Fruit fly (Drosophila melanogaster) whole organism, pupa: ENCODE data around the gene put.

Experiments
- CG12605 ChIP-seq: fragments of 200-800 bp; sonication (Bioruptor generic); IDR thresholded peaks from 2 replicates; pipeline ENCODE4 v1.3.6; 2022; ENCODE audit warnings: missing biosample characterization, missing genetic modification characterization
- CG13204 ChIP-seq: fragments of 200-800 bp; sonication (Bioruptor generic); optimal IDR thresholded peaks from 2 replicates; lab custom pipeline; 2018; ENCODE audit warnings: missing biosample characterization, mild to moderate bottlenecking, missing genetic modification characterization, moderate library complexity
- CG15710 ChIP-seq: fragments of 200-800 bp; sonication (Bioruptor generic); optimal IDR thresholded peaks from 2 replicates; lab custom pipeline; 2018; ENCODE audit warnings: missing biosample characterization, mild to moderate bottlenecking, missing genetic modification characterization, moderate library complexity
- CG17806 ChIP-seq: fragments of 200-800 bp; sonication (Bioruptor generic); optimal IDR thresholded peaks from 2 replicates; lab custom pipeline; 2018; ENCODE audit warnings: missing biosample characterization, mild to moderate bottlenecking, missing genetic modification characterization, moderate library complexity
- CG32121 ChIP-seq: fragments of 200-800 bp; sonication (Bioruptor generic); IDR thresholded peaks from 2 replicates; pipeline ENCODE4 v1.3.6; 2022; ENCODE audit warnings: missing biosample characterization, missing genetic modification characterization
- CG8159 ChIP-seq: fragments of 200-800 bp; sonication (Bioruptor generic); optimal IDR thresholded peaks from 3 replicates; lab custom pipeline; 2018; ENCODE audit warnings: missing biosample characterization, mild to moderate bottlenecking, missing genetic modification characterization, moderate library complexity
- CG8301 ChIP-seq: fragments of 200-800 bp; sonication (Bioruptor generic); optimal IDR thresholded peaks from 2 replicates; lab custom pipeline; 2018; ENCODE audit warnings: missing biosample characterization, mild to moderate bottlenecking, missing genetic modification characterization
- CG9948 ChIP-seq: fragments of 200-800 bp; sonication (Bioruptor generic); optimal IDR thresholded peaks from 2 replicates; lab custom pipeline; 2018; ENCODE audit warnings: missing biosample characterization, mild to moderate bottlenecking, missing genetic modification characterization, moderate library complexity
- EcR ChIP-seq: fragments of 200-800 bp; sonication (Bioruptor generic); optimal IDR thresholded peaks from 3 replicates; lab custom pipeline; 2019; ENCODE audit warnings: missing biosample characterization, missing genetic modification characterization, mild to moderate bottlenecking, moderate library complexity, missing genetic modification reagents
- Pif1A ChIP-seq: fragments of 200-800 bp; sonication (Bioruptor generic); optimal IDR thresholded peaks from 3 replicates; lab custom pipeline; 2016; ENCODE audit warnings: missing biosample characterization, missing genetic modification characterization
- fd96Ca ChIP-seq: fragments of 200-800 bp; sonication (Bioruptor generic); IDR thresholded peaks from 3 replicates; pipeline ENCODE4 v1.3.6; 2022; ENCODE audit warnings: missing biosample characterization, missing genetic modification characterization
- gl ChIP-seq: fragments of 200-800 bp; sonication (Bioruptor generic); optimal IDR thresholded peaks from 2 replicates; lab custom pipeline; 2018; ENCODE audit warnings: missing biosample characterization, mild to moderate bottlenecking, missing genetic modification characterization
- rn ChIP-seq: fragments of 200-800 bp; sonication (Bioruptor generic); IDR thresholded peaks from 2 replicates; pipeline ENCODE4 v1.3.6; 2022; ENCODE audit warnings: missing biosample characterization, missing genetic modification characterization

DNA sequence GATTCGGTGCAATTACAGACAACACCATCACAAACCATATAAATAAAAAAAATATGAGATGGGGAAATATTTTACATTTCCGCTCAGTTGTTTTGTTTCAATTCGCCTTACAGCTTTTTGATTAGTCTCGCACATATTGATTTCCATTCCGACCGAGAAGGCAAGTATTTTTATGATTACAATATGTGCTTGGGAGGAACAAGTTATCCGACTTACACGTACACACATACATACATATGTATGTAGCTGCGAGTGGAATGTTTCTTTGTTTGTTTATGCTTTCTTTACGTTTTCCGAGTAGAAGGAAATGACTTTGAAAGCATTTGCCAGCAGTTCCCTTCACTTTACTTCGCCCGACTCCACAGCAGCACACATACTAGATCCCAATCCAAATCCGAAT lies 24.9 kb upstream of the put start:
- TF ChIP-seq rn, result no peak
- no peak for TF ChIP-seq CG12605 (GFP tag; lab: Robert Waterston, UW)
- TF ChIP-seq CG9948 (tag; lab: Kevin White, UChicago), result no peak
- no peak for TF ChIP-seq CG8159
- TF ChIP-seq CG15710 (tag; lab: Kevin White, UChicago), result no peak
- no peak for TF ChIP-seq CG13204 (GFP tag; lab: Kevin White, UChicago)
- no peak for TF ChIP-seq EcR (GFP tag; lab: Kevin White, UChicago)
- TF ChIP-seq CG17806, result no peak
- TF ChIP-seq gl (tag; lab: Kevin White, UChicago), result no peak
- TF ChIP-seq CG32121 (GFP tag; lab: Robert Waterston, UW), result no peak
- no peak for TF ChIP-seq CG8301
- TF ChIP-seq fd96Ca, result no peak
- TF ChIP-seq Pif1A (GFP tag; lab: Kevin White, UChicago), result no peak
